Fruit fly (Drosophila melanogaster) whole organism, embryonic: Measurements from ENCODE around the gene CG43800.
A peak's percentile ranks its signal among the peaks of the same experiment; 100 is the strongest.

Experiments
- Abd-B ChIP-seq: fragments of 200-800 bp; sonication (Bioruptor generic); optimal IDR thresholded peaks from 2 replicates; lab custom pipeline; 2018; ENCODE audit warnings: missing biosample characterization, mild to moderate bottlenecking, missing genetic modification characterization, moderate library complexity
- Bdp1 ChIP-seq: fragments of 200-800 bp; sonication (Bioruptor generic); optimal IDR thresholded peaks from 3 replicates; lab custom pipeline; 2016; ENCODE audit warnings: missing biosample characterization, missing genetic modification characterization
- C15 ChIP-seq: fragments of 200-800 bp; sonication (Bioruptor generic); IDR thresholded peaks from 3 replicates; pipeline ENCODE4 v1.3.6; 2022; ENCODE audit warnings: missing biosample characterization, missing genetic modification characterization
- CG10462 ChIP-seq: fragments of 200-800 bp; sonication (Bioruptor generic); optimal IDR thresholded peaks from 2 replicates; lab custom pipeline; 2016; ENCODE audit warnings: missing biosample characterization, missing genetic modification characterization
- CG10959 ChIP-seq: fragments of 200-800 bp; sonication (Bioruptor generic); IDR thresholded peaks from 2 replicates; pipeline ENCODE4 v1.3.6; 2022; ENCODE audit warnings: missing biosample characterization, missing genetic modification characterization
- CG11247 ChIP-seq: fragments of 200-800 bp; sonication (Bioruptor generic); IDR thresholded peaks from 2 replicates; pipeline ENCODE4 v1.3.6; 2022; ENCODE audit warnings: missing biosample characterization, missing genetic modification characterization
- CG12071 ChIP-seq: fragments of 200-800 bp; sonication (Bioruptor generic); optimal IDR thresholded peaks from 3 replicates; lab custom pipeline; 2018; ENCODE audit warnings: missing biosample characterization, mild to moderate bottlenecking, missing genetic modification characterization
- CG12391 ChIP-seq: fragments of 200-800 bp; sonication (Bioruptor generic); optimal IDR thresholded peaks from 3 replicates; lab custom pipeline; 2018; ENCODE audit warnings: missing biosample characterization, mild to moderate bottlenecking, missing genetic modification characterization, moderate library complexity
- CG12769 ChIP-seq: fragments of 200-800 bp; sonication (Bioruptor generic); optimal IDR thresholded peaks from 2 replicates; lab custom pipeline; 2019; ENCODE audit warnings: missing biosample characterization, mild to moderate bottlenecking, missing genetic modification characterization, moderate library complexity
- CG12942 ChIP-seq: fragments of 200-800 bp; sonication (Bioruptor generic); optimal IDR thresholded peaks from 3 replicates; lab custom pipeline; 2016; ENCODE audit warnings: missing biosample characterization, missing genetic modification characterization
- CG2202 ChIP-seq: fragments of 200-800 bp; sonication (Bioruptor generic); optimal IDR thresholded peaks from 2 replicates; lab custom pipeline; 2018; ENCODE audit warnings: missing biosample characterization, mild to moderate bottlenecking, missing genetic modification characterization
- CG3065 ChIP-seq: fragments of 200-800 bp; sonication (Bioruptor generic); optimal IDR thresholded peaks from 2 replicates; lab custom pipeline; 2016; ENCODE audit warnings: missing biosample characterization, missing genetic modification characterization
- CG32532 ChIP-seq: fragments of 200-800 bp; sonication (Bioruptor generic); IDR thresholded peaks from 2 replicates; pipeline ENCODE4 v1.3.6; 2022; ENCODE audit warnings: missing biosample characterization, missing genetic modification characterization
- CG33213 ChIP-seq: fragments of 200-800 bp; sonication (Bioruptor generic); optimal IDR thresholded peaks from 3 replicates; lab custom pipeline; 2016; ENCODE audit warnings: missing biosample characterization, missing genetic modification characterization
- CG34224 ChIP-seq: fragments of 200-800 bp; sonication (Bioruptor generic); IDR thresholded peaks from 3 replicates; pipeline ENCODE4 v1.3.6; 2022; ENCODE audit warnings: missing biosample characterization, missing genetic modification characterization; ENCODE audit not compliant: partially characterized antibody
- CG5953 ChIP-seq: fragments of 200-800 bp; sonication (Bioruptor generic); IDR thresholded peaks from 2 replicates; pipeline ENCODE4 v1.3.6; 2022; ENCODE audit warnings: missing biosample characterization, missing genetic modification characterization
- CG6175 ChIP-seq: fragments of 200-800 bp; sonication (Bioruptor generic); IDR thresholded peaks from 3 replicates; pipeline ENCODE4 v1.3.6; 2022; ENCODE audit warnings: missing biosample characterization, missing genetic modification characterization
- CG7745 ChIP-seq: fragments of 200-800 bp; sonication (Bioruptor generic); optimal IDR thresholded peaks from 2 replicates; lab custom pipeline; 2018; ENCODE audit warnings: missing biosample characterization, mild to moderate bottlenecking, missing genetic modification characterization, moderate library complexity
- CG7928 ChIP-seq: fragments of 200-800 bp; sonication (Bioruptor generic); optimal IDR thresholded peaks from 2 replicates; lab custom pipeline; 2017; ENCODE audit warnings: missing biosample characterization, mild to moderate bottlenecking, missing genetic modification characterization
- CG8281 ChIP-seq: fragments of 200-800 bp; sonication (Bioruptor generic); optimal IDR thresholded peaks from 2 replicates; lab custom pipeline; 2018; ENCODE audit warnings: missing biosample characterization, mild to moderate bottlenecking, missing genetic modification characterization, moderate library complexity
- CG8388 ChIP-seq: fragments of 200-800 bp; sonication (Bioruptor generic); optimal IDR thresholded peaks from 2 replicates; lab custom pipeline; 2019; ENCODE audit warnings: missing biosample characterization, mild to moderate bottlenecking, missing genetic modification characterization, moderate library complexity
- CG9817 ChIP-seq: fragments of 200-800 bp; sonication (Bioruptor generic); optimal IDR thresholded peaks from 2 replicates; lab custom pipeline; 2018; ENCODE audit warnings: missing biosample characterization, mild to moderate bottlenecking, missing genetic modification characterization, moderate library complexity
- CrebB ChIP-seq: fragments of 200-800 bp; sonication (Bioruptor generic); optimal IDR thresholded peaks from 3 replicates; lab custom pipeline; 2018; ENCODE audit warnings: missing biosample characterization, mild to moderate bottlenecking, missing genetic modification characterization
- Dip2 ChIP-seq: fragments of 200-800 bp; sonication (Bioruptor generic); IDR thresholded peaks from 2 replicates; pipeline ENCODE4 v1.3.6; 2022; ENCODE audit warnings: missing biosample characterization, missing genetic modification characterization
- Dip3 ChIP-seq: fragments of 200-800 bp; sonication (Bioruptor generic); optimal IDR thresholded peaks from 3 replicates; lab custom pipeline; 2016; ENCODE audit warnings: missing biosample characterization, missing genetic modification characterization
- Fer2 ChIP-seq: fragments of 200-800 bp; sonication (Bioruptor generic); optimal IDR thresholded peaks from 2 replicates; lab custom pipeline; 2018; ENCODE audit warnings: missing biosample characterization, mild to moderate bottlenecking, missing genetic modification characterization, moderate library complexity
- Gug ChIP-seq: fragments of 200-800 bp; sonication (Bioruptor generic); IDR thresholded peaks from 4 replicates; pipeline ENCODE4 v1.3.6; 2022; ENCODE audit warnings: missing biosample characterization, missing genetic modification characterization
- Kr ChIP-seq: fragments of 200-800 bp; sonication (Bioruptor generic); optimal IDR thresholded peaks from 2 replicates; lab custom pipeline; 2017; ENCODE audit warnings: missing biosample characterization, mild to moderate bottlenecking, missing genetic modification characterization
- Lim3 ChIP-seq: fragments of 200-800 bp; sonication (Bioruptor generic); IDR thresholded peaks from 2 replicates; pipeline ENCODE4 v1.3.6; 2022; ENCODE audit warnings: missing biosample characterization, missing genetic modification characterization
- Meics ChIP-seq: fragments of 200-800 bp; sonication (Bioruptor generic); optimal IDR thresholded peaks from 2 replicates; lab custom pipeline; 2017; ENCODE audit warnings: missing biosample characterization, mild to moderate bottlenecking, missing genetic modification characterization
- NFAT ChIP-seq: fragments of 200-800 bp; sonication (Bioruptor generic); IDR thresholded peaks from 2 replicates; pipeline ENCODE4 v1.3.6; 2022; ENCODE audit warnings: missing biosample characterization, missing genetic modification characterization
- Neu2 ChIP-seq: fragments of 200-800 bp; sonication (Bioruptor generic); optimal IDR thresholded peaks from 3 replicates; lab custom pipeline; 2016; ENCODE audit warnings: missing biosample characterization, missing genetic modification characterization, borderline replicate concordance
- al ChIP-seq: fragments of 200-800 bp; sonication (Bioruptor generic); IDR thresholded peaks from 2 replicates; pipeline ENCODE4 v1.3.6; 2022; ENCODE audit warnings: missing biosample characterization, missing genetic modification characterization
- ato ChIP-seq: fragments of 200-800 bp; sonication (Bioruptor generic); IDR thresholded peaks from 2 replicates; pipeline ENCODE4 v1.3.6; 2022; ENCODE audit warnings: missing biosample characterization, missing genetic modification characterization; ENCODE audit not compliant: partially characterized antibody
- br ChIP-seq: fragments of >200 bp; optimal IDR thresholded peaks from 2 replicates; lab custom pipeline; 2017
- chinmo ChIP-seq: fragments of 200-800 bp; sonication (Bioruptor generic); IDR thresholded peaks from 4 replicates; pipeline ENCODE4 v1.3.6; 2022; ENCODE audit warnings: missing biosample characterization, missing genetic modification characterization; ENCODE audit not compliant: partially characterized antibody
- dati ChIP-seq: fragments of 200-800 bp; sonication (Bioruptor generic); IDR thresholded peaks from 2 replicates; pipeline ENCODE4 v1.3.6; 2022; ENCODE audit warnings: missing biosample characterization, missing genetic modification characterization
- eve ChIP-seq, 2 experiments: fragments of >200 bp; optimal IDR thresholded peaks; 2 replicates each; lab custom pipeline; 2017; ENCODE audit warnings: missing biosample characterization in 2 of 2, missing genetic modification characterization in 2 of 2
- fd3F ChIP-seq: fragments of 200-800 bp; sonication (Bioruptor generic); optimal IDR thresholded peaks from 2 replicates; lab custom pipeline; 2018; ENCODE audit warnings: missing biosample characterization, mild to moderate bottlenecking, missing genetic modification characterization, moderate library complexity
- gem ChIP-seq: fragments of 200-800 bp; sonication (Bioruptor generic); optimal IDR thresholded peaks from 2 replicates; lab custom pipeline; 2019; ENCODE audit warnings: missing biosample characterization, mild to moderate bottlenecking, missing genetic modification characterization, moderate library complexity
- gsb ChIP-seq: fragments of 200-800 bp; sonication (Bioruptor generic); IDR thresholded peaks from 2 replicates; pipeline ENCODE4 v1.3.6; 2022; ENCODE audit warnings: missing biosample characterization, missing genetic modification characterization
- lbe ChIP-seq: fragments of 200-800 bp; sonication (Bioruptor generic); optimal IDR thresholded peaks from 2 replicates; lab custom pipeline; 2016; ENCODE audit warnings: missing biosample characterization, mild to moderate bottlenecking, missing genetic modification characterization
- oc ChIP-seq: fragments of 200-800 bp; sonication (Bioruptor generic); optimal IDR thresholded peaks from 2 replicates; lab custom pipeline; 2018; ENCODE audit warnings: missing biosample characterization, mild to moderate bottlenecking, missing genetic modification characterization, moderate library complexity
- pho ChIP-seq: fragments of 200-800 bp; sonication (Bioruptor generic); optimal IDR thresholded peaks from 2 replicates; lab custom pipeline; 2016; ENCODE audit warnings: missing biosample characterization, missing genetic modification characterization
- prd ChIP-seq, 3 experiments: fragments of >200 bp in 2 of 3; fragments of 200-800 bp in 1 of 3; sonication (Bioruptor generic) in 1 of 3; optimal IDR thresholded peaks in 2 of 3; IDR thresholded peaks in 1 of 3; 2 replicates in 2 of 3; 3 replicates in 1 of 3; pipeline versions ENCODE4 v1.3.6 to Lab custom; 2017 to 2022; ENCODE audit warnings: missing biosample characterization in 1 of 3, missing genetic modification characterization in 1 of 3
- sisA ChIP-seq: fragments of 200-800 bp; sonication (Bioruptor generic); IDR thresholded peaks from 2 replicates; pipeline ENCODE4 v1.3.6; 2022; ENCODE audit warnings: missing biosample characterization, missing genetic modification characterization
- tgo ChIP-seq: fragments of 200-800 bp; sonication (Bioruptor generic); IDR thresholded peaks from 3 replicates; pipeline ENCODE4 v1.3.6; 2022; ENCODE audit warnings: missing biosample characterization, missing genetic modification characterization
- tx ChIP-seq: fragments of 200-800 bp; sonication (Bioruptor generic); optimal IDR thresholded peaks from 2 replicates; lab custom pipeline; 2016; ENCODE audit warnings: missing biosample characterization, missing genetic modification characterization
- vvl ChIP-seq: fragments of 200-800 bp; sonication (Bioruptor generic); IDR thresholded peaks from 2 replicates; pipeline ENCODE4 v1.3.6; 2022; ENCODE audit warnings: missing biosample characterization, missing genetic modification characterization

CG43800 gene

DNA sequence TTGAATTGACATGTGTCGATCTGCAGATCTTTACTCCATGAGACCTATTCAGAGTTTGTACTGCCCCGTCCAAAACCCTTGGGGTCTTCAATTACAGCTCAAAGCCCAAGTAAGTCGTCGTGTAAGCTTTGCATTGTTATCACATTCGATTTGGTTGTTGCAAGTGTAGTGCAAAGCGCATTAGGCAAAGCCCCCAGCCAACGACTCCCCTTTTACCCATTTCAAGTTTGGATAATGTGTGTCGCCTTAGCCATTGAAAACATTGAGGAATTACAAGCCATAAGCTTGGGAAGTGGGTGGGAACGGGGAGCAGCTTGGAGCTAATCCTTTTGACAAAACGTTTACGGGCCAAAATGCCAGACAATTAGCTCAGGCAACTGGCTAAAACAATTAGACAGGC, 26.9 kb upstream of the CG43800 start:
- peak; percentile 93 for TF ChIP-seq oc (tag; lab: Kevin White, UChicago)
- TF ChIP-seq CG10959 (GFP tag; lab: Robert Waterston, UW), result no peak
- TF ChIP-seq, all 482 proteins: peak for 1

DNA sequence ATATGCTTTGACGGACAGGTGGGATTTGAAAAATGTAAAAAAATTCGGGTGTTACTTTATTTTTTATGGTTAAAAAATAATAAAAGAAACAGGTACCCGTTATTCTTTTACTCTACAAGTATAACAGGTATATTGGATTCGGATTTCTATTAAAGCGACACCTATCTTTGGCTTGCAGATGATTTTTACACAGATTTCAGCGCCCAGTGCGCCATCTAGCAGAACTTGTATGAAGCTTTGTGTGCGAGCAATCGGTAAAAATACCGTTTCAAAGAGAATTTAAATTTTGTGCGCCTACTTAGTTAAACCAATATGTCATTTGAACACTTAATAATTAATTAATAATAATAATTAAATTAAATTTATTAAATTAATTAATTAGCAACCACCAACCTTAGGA, 25.5 kb upstream of the CG43800 start:
- TF ChIP-seq CG8388 (GFP tag; lab: Kevin White, UChicago) (no peak), CG5953 (GFP tag; lab: Robert Waterston, UW) (no peak), CG6175 (GFP tag; lab: Robert Waterston, UW) (no peak), CG7928 (GFP tag; lab: Kevin White, UChicago) (no peak), Fer2 (tag; lab: Kevin White, UChicago) (peak; percentile 1), C15 (GFP tag; lab: Robert Waterston, UW) (no peak), tgo (GFP tag; lab: Robert Waterston, UW) (peak; percentile 36; the same call in 1 of the 3 replicates), CG12942 (GFP tag; lab: Kevin White, UChicago) (peak; percentile 10), CG33213 (peak; percentile 57), CG2202 (tag; lab: Kevin White, UChicago) (no peak), chinmo (no peak; the same call in 3 of the 4 replicates), CrebB (tag; lab: Kevin White, UChicago) (no peak), CG3065 (GFP tag; lab: Kevin White, UChicago) (no peak), Dip3 (GFP tag; lab: Kevin White, UChicago) (peak; percentile 1), sisA (GFP tag; lab: Robert Waterston, UW) (peak; percentile 54), dati (no peak), tx (no peak), Lim3 (GFP tag; lab: Robert Waterston, UW) (no peak), CG10462 (no peak), CG11247 (GFP tag; lab: Robert Waterston, UW) (0 out of 2 replicates have a peak, but pooled peaks have one; percentile 41), pho (GFP tag; lab: Kevin White, UChicago) (peak; percentile 19), Kr (GFP tag; lab: Kevin White, UChicago) (no peak), NFAT (GFP tag; lab: Robert Waterston, UW) (peak; percentile 71), Meics (GFP tag; lab: Kevin White, UChicago) (peak; percentile 60), Dip2 (GFP tag; lab: Robert Waterston, UW) (peak; percentile 96), CG34224 (GFP tag; lab: Robert Waterston, UW) (no peak), CG7745 (tag; lab: Kevin White, UChicago) (no peak), Neu2 (GFP tag; lab: Kevin White, UChicago) (no peak), CG12071 (GFP tag; lab: Kevin White, UChicago) (no peak), vvl (GFP tag; lab: Robert Waterston, UW) (peak; percentile 70), lbe (no peak), prd (optimal IDR thresholded peaks at IDR 0.05; lab: Kevin White, UChicago) (no peak), prd (GFP tag; IDR thresholded peaks at IDR 0.05; lab: Robert Waterston, UW) (peak; percentile 34; the same call in 2 of the 3 replicates), CG12391 (tag; lab: Kevin White, UChicago) (peak; percentile 39), gem (tag; lab: Kevin White, UChicago) (peak; percentile 61), CG9817 (peak; percentile 62), Gug (GFP tag; lab: Robert Waterston, UW) (peak; percentile 56; the same call in 2 of the 4 replicates), gsb (GFP tag; lab: Robert Waterston, UW) (no peak), eve (GFP tag; optimal IDR thresholded peaks at IDR 0.05; lab: Kevin White, UChicago) (no peak), CG32532 (GFP tag; lab: Robert Waterston, UW) (peak; percentile 87), CG8281 (tag; lab: Kevin White, UChicago) (no peak), al (GFP tag; lab: Robert Waterston, UW) (no peak), Bdp1 (peak; percentile 11), fd3F (peak; percentile 29), br (lab: Kevin White, UChicago) (no peak), Abd-B (no peak), CG12769 (no peak), ato (GFP tag; lab: Robert Waterston, UW) (no peak)
